Fruit fly (Drosophila melanogaster): ENCODE data around the gene DCTN1-p150.

DNA sequence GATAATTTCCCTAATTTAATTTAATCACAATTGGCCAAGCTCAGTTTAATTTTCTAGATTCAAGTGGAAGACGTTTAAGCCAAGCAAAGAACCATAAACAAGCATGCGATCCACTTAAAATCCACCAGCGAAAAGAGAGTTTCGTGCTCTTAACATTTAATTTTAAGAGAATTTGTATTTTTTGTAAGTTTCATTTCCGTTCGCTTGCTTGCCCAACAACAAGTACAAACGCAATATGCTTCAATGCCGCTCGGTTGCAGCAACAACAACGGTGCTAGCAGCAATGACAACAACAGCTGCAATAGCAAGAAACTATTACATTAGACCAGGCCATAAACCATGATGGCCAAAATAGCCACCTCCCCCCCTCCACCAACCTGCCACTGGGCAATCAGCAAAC lies 5.7 kb downstream of the DCTN1-p150 start:
- 0 out of 2 replicates have a peak, but pooled peaks have one; percentile 33 for TF ChIP-seq CG12605 (GFP tag; IDR thresholded peaks at IDR 0.05)
- no peak for TF ChIP-seq EcR (GFP tag; optimal IDR thresholded peaks at IDR 0.05)
